Worm (Caenorhabditis elegans): ENCODE results near the gene EGAP4.1.

DNA sequence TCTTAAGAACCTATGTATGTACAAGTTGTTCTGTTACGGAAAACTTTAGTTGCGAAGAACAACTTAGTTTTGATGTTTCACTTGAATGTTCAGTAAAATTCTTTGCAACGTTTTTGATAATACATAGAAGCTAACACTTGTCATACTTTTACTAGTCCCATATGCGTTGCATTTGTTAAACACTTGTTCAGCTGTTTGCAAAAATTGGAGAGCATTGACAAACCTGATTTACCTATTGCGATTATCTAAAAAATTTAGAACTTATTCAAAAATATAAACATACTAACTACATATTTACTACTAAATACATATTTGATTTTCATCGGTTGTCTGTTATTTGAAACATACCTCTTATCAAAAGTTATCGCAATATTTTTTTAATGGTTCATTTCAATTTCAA lies 9.1 kb downstream of the EGAP4.1 start:
- no peak for TF ChIP-seq T22C8.4 (GFP tag; IDR thresholded peaks at IDR 0.05)
- no peak for TF ChIP-seq ref-1 (GFP tag; conservative IDR thresholded peaks at IDR 0.05)
- TF ChIP-seq tab-1 (GFP tag; IDR thresholded peaks at IDR 0.05), result no peak
